Fruit fly (Drosophila melanogaster) whole organism, embryonic: ENCODE results near the gene Dhdds.

ENCODE experiments used
- B-H2 ChIP-seq: fragments of 200-800 bp; sonication (Bioruptor generic); optimal IDR thresholded peaks from 2 replicates; lab custom pipeline; 2018; ENCODE audit warnings: missing biosample characterization, mild to moderate bottlenecking, missing genetic modification characterization
- CG10209 ChIP-seq: fragments of 200-800 bp; sonication (Bioruptor generic); optimal IDR thresholded peaks from 3 replicates; lab custom pipeline; 2017; ENCODE audit warnings: missing biosample characterization, mild to moderate bottlenecking, missing genetic modification characterization, missing genetic modification reagents
- CG11560 ChIP-seq: fragments of 200-800 bp; sonication (Bioruptor generic); IDR thresholded peaks from 3 replicates; pipeline ENCODE4 v1.3.6; 2022; ENCODE audit warnings: missing biosample characterization, missing genetic modification characterization
- CG13424 ChIP-seq: fragments of 200-800 bp; sonication (Bioruptor generic); optimal IDR thresholded peaks from 2 replicates; lab custom pipeline; 2019; ENCODE audit warnings: missing biosample characterization, mild to moderate bottlenecking, missing genetic modification characterization, moderate library complexity
- CG15601 ChIP-seq: fragments of 200-800 bp; sonication (Bioruptor generic); optimal IDR thresholded peaks from 3 replicates; lab custom pipeline; 2019; ENCODE audit warnings: missing biosample characterization, mild to moderate bottlenecking, missing genetic modification characterization, moderate library complexity
- CG17385 ChIP-seq: fragments of 200-800 bp; sonication (Bioruptor generic); optimal IDR thresholded peaks from 3 replicates; lab custom pipeline; 2018; ENCODE audit warnings: missing biosample characterization, mild to moderate bottlenecking, missing genetic modification characterization
- CG18764 ChIP-seq: fragments of 200-800 bp; sonication (Bioruptor generic); optimal IDR thresholded peaks from 3 replicates; lab custom pipeline; 2016; ENCODE audit warnings: missing biosample characterization, missing genetic modification characterization
- CG31365 ChIP-seq: fragments of 200-800 bp; sonication (Bioruptor generic); optimal IDR thresholded peaks from 2 replicates; lab custom pipeline; 2018; ENCODE audit warnings: missing biosample characterization, mild to moderate bottlenecking, missing genetic modification characterization
- CG32767 ChIP-seq: fragments of 200-800 bp; sonication (Bioruptor generic); IDR thresholded peaks from 2 replicates; pipeline ENCODE4 v1.3.6; 2022; ENCODE audit warnings: missing biosample characterization, missing genetic modification characterization
- CG3847 ChIP-seq: fragments of 200-800 bp; sonication (Bioruptor generic); IDR thresholded peaks from 2 replicates; pipeline ENCODE4 v1.3.6; 2022; ENCODE audit warnings: missing biosample characterization, missing genetic modification characterization
- CG5180 ChIP-seq: fragments of 200-800 bp; sonication (Bioruptor generic); optimal IDR thresholded peaks from 3 replicates; lab custom pipeline; 2017; ENCODE audit warnings: missing biosample characterization, missing genetic modification characterization, mild to moderate bottlenecking, moderate library complexity, missing genetic modification reagents
- CG6765 ChIP-seq: fragments of 200-800 bp; sonication (Bioruptor generic); optimal IDR thresholded peaks from 3 replicates; lab custom pipeline; 2017; ENCODE audit warnings: missing biosample characterization, mild to moderate bottlenecking, missing genetic modification characterization
- CG7372 ChIP-seq: fragments of 200-800 bp; sonication (Bioruptor generic); IDR thresholded peaks from 2 replicates; pipeline ENCODE4 v1.3.6; 2022; ENCODE audit warnings: missing biosample characterization, missing genetic modification characterization
- CG7556 ChIP-seq: fragments of 200-800 bp; sonication (Bioruptor generic); optimal IDR thresholded peaks from 2 replicates; lab custom pipeline; 2017; ENCODE audit warnings: missing biosample characterization, mild to moderate bottlenecking, missing genetic modification characterization
- CG7745 ChIP-seq: fragments of 200-800 bp; sonication (Bioruptor generic); optimal IDR thresholded peaks from 2 replicates; lab custom pipeline; 2018; ENCODE audit warnings: missing biosample characterization, mild to moderate bottlenecking, missing genetic modification characterization, moderate library complexity
- CG8924 ChIP-seq: fragments of 200-800 bp; optimal IDR thresholded peaks from 3 replicates; lab custom pipeline; 2019; ENCODE audit warnings: missing biosample characterization, mild to moderate bottlenecking, missing genetic modification characterization, moderate library complexity
- Elba2 ChIP-seq: fragments of 200-800 bp; sonication (Bioruptor generic); optimal IDR thresholded peaks from 3 replicates; lab custom pipeline; 2016; ENCODE audit warnings: missing biosample characterization, missing genetic modification characterization
- Fer2 ChIP-seq: fragments of 200-800 bp; sonication (Bioruptor generic); optimal IDR thresholded peaks from 2 replicates; lab custom pipeline; 2018; ENCODE audit warnings: missing biosample characterization, mild to moderate bottlenecking, missing genetic modification characterization, moderate library complexity
- Hr78 ChIP-seq, 2 experiments: fragments of 200-800 bp in 1 of 2; fragments of >200 bp in 1 of 2; sonication (Bioruptor generic) in 1 of 2; optimal IDR thresholded peaks; 2 replicates each; lab custom pipeline; 2017 to 2019; ENCODE audit warnings: missing biosample characterization in 2 of 2, missing genetic modification characterization in 2 of 2, mild to moderate bottlenecking in 1 of 2, moderate library complexity in 1 of 2
- Jarid2 ChIP-seq: fragments of 200-800 bp; sonication (Bioruptor generic); optimal IDR thresholded peaks from 3 replicates; lab custom pipeline; 2017; ENCODE audit warnings: mild to moderate bottlenecking, missing biosample characterization, missing genetic modification reagents, missing genetic modification characterization
- Sox100B ChIP-seq: fragments of 200-800 bp; sonication (Bioruptor generic); optimal IDR thresholded peaks from 3 replicates; lab custom pipeline; 2018; ENCODE audit warnings: missing biosample characterization, mild to moderate bottlenecking, missing genetic modification characterization
- Trl ChIP-seq, 3 experiments: fragments of >200 bp in 2 of 3; fragments of 200-800 bp in 1 of 3; sonication (Bioruptor generic) in 1 of 3; optimal IDR thresholded peaks; 2 replicates in 1 of 3; 3 replicates in 2 of 3; lab custom pipeline; 2016 to 2017; ENCODE audit warnings: missing biosample characterization in 1 of 3, missing genetic modification characterization in 1 of 3
- amos ChIP-seq: fragments of 200-800 bp; sonication (Bioruptor generic); IDR thresholded peaks from 2 replicates; pipeline ENCODE4 v1.3.6; 2022; ENCODE audit warnings: missing biosample characterization, missing genetic modification characterization; ENCODE audit not compliant: partially characterized antibody
- bowl ChIP-seq: fragments of 200-800 bp; sonication (Bioruptor generic); IDR thresholded peaks from 2 replicates; pipeline ENCODE4 v1.3.6; 2022; ENCODE audit warnings: missing biosample characterization, missing genetic modification characterization
- chn ChIP-seq: fragments of 200-800 bp; sonication (Bioruptor generic); optimal IDR thresholded peaks from 2 replicates; lab custom pipeline; 2016; ENCODE audit warnings: missing biosample characterization, missing genetic modification characterization
- crol ChIP-seq: fragments of 200-800 bp; sonication (Bioruptor generic); IDR thresholded peaks from 2 replicates; pipeline ENCODE4 v1.3.6; 2022; ENCODE audit warnings: missing biosample characterization, missing genetic modification characterization
- dysf ChIP-seq: fragments of 200-800 bp; sonication (Bioruptor generic); IDR thresholded peaks from 3 replicates; pipeline ENCODE4 v1.3.6; 2022; ENCODE audit warnings: missing biosample characterization, missing genetic modification characterization
- gcm2 ChIP-seq: fragments of 200-800 bp; sonication (Bioruptor generic); optimal IDR thresholded peaks from 2 replicates; lab custom pipeline; 2016; ENCODE audit warnings: missing biosample characterization, missing genetic modification characterization
- klu ChIP-seq: fragments of 200-800 bp; sonication (Bioruptor generic); IDR thresholded peaks from 2 replicates; pipeline ENCODE4 v1.3.6; 2022; ENCODE audit warnings: missing biosample characterization, missing genetic modification characterization
- pan ChIP-seq, 4 experiments: fragments of >200 bp in 3 of 4; fragments of 200-800 bp in 1 of 4; sonication (Bioruptor generic) in 1 of 4; optimal IDR thresholded peaks in 3 of 4; IDR thresholded peaks in 1 of 4; 2 replicates each; pipeline versions ENCODE4 v1.3.6 to Lab custom; 2017 to 2022; ENCODE audit warnings: missing biosample characterization in 2 of 4, missing genetic modification characterization in 2 of 4, mixed read lengths in 1 of 4
- pros ChIP-seq: fragments of 200-800 bp; sonication (Bioruptor generic); optimal IDR thresholded peaks from 3 replicates; lab custom pipeline; 2019; ENCODE audit warnings: missing biosample characterization, mild to moderate bottlenecking, missing genetic modification characterization, moderate library complexity
- row ChIP-seq: fragments of 200-800 bp; sonication (Bioruptor generic); IDR thresholded peaks from 3 replicates; pipeline ENCODE4 v1.3.6; 2022; ENCODE audit warnings: missing biosample characterization, missing genetic modification characterization
- sc ChIP-seq, 3 experiments: fragments of >200 bp in 2 of 3; fragments of 200-800 bp in 1 of 3; sonication (Bioruptor generic) in 1 of 3; optimal IDR thresholded peaks; 2 replicates in 2 of 3; 3 replicates in 1 of 3; lab custom pipeline; 2017; ENCODE audit warnings: mild to moderate bottlenecking in 1 of 3, missing biosample characterization in 1 of 3, missing genetic modification characterization in 1 of 3, missing genetic modification reagents in 1 of 3
- sens-2 ChIP-seq: fragments of 200-800 bp; sonication (Bioruptor generic); IDR thresholded peaks from 2 replicates; pipeline ENCODE4 v1.3.6; 2022; ENCODE audit warnings: missing biosample characterization, missing genetic modification characterization
- ssp ChIP-seq: fragments of 200-800 bp; sonication (Bioruptor generic); IDR thresholded peaks from 2 replicates; pipeline ENCODE4 v1.3.6; 2022; ENCODE audit warnings: missing biosample characterization, missing genetic modification characterization

The Dhdds gene

dm6 chrX:7944151-7944713 lies 11.1 kb upstream of the Dhdds start:
- TF ChIP-seq CG11560 (tag; lab: Robert Waterston, UW), result no peak
- peak; percentile 5 for TF ChIP-seq Jarid2 (GFP tag; lab: Kevin White, UChicago)
- TF ChIP-seq Elba2 (GFP tag; lab: Kevin White, UChicago), result peak; percentile 62
- peak; percentile 16 for TF ChIP-seq B-H2 (GFP tag; lab: Kevin White, UChicago)
- TF ChIP-seq sens-2, result 0 out of 2 replicates have a peak, but pooled peaks have one; percentile 15
- TF ChIP-seq CG7745 (tag; lab: Kevin White, UChicago), result no peak
- TF ChIP-seq CG31365 (tag; lab: Kevin White, UChicago), result peak; percentile 57
- TF ChIP-seq CG17385, result peak; percentile 85
- TF ChIP-seq, all 482 proteins: peak for 6

DNA sequence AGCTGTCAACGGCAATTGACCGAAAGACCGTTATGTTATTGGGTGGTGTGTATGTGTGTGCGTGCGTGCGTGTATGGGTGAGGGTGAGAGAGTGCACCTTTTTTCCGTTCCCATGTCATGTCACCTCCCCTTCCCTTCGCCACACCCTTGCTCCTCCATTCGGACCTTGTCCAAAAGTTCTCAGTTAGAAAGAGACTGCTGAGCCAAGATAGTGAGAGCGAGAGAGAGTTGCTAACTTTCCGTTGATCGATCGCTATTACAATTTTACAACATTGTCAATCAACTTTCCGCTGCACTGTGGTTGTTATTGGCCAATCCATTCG lies 5.3 kb upstream of the Dhdds start:
- peak in 1 of 2 experiments; percentile 66 for TF ChIP-seq Hr78 (GFP tag; optimal IDR thresholded peaks at IDR 0.05; lab: Kevin White, UChicago)
- no peak for TF ChIP-seq sc (optimal IDR thresholded peaks at IDR 0.05; lab: Kevin White, UChicago)
- peak; percentile 3 for TF ChIP-seq sc (GFP tag; optimal IDR thresholded peaks at IDR 0.05; lab: Kevin White, UChicago)
- peak; percentile 16 for TF ChIP-seq Trl (optimal IDR thresholded peaks at IDR 0.05; lab: Kevin White, UChicago)
- no peak for TF ChIP-seq Trl (GFP tag; optimal IDR thresholded peaks at IDR 0.05; lab: Kevin White, UChicago)
- TF ChIP-seq pros (GFP tag; lab: Kevin White, UChicago), result peak; percentile 25
- 0 out of 2 replicates have a peak, but pooled peaks have one; percentile 3 for TF ChIP-seq bowl
- no peak for TF ChIP-seq pan (optimal IDR thresholded peaks at IDR 0.05; lab: Kevin White, UChicago)
- TF ChIP-seq pan (GFP tag; optimal IDR thresholded peaks at IDR 0.05 in 1 of 2, IDR thresholded peaks at IDR 0.05 in 1 of 2), result no peak
- peak; percentile 1 for TF ChIP-seq chn (GFP tag; lab: Kevin White, UChicago)
- peak; percentile 27 for TF ChIP-seq CG5180 (GFP tag; lab: Kevin White, UChicago)
- peak; percentile 63 for TF ChIP-seq CG15601 (tag; lab: Kevin White, UChicago)
- TF ChIP-seq row (GFP tag; lab: Robert Waterston, UW), result 0 out of 3 replicates have a peak, but pooled peaks have one; percentile 37
- TF ChIP-seq CG7556 (GFP tag; lab: Kevin White, UChicago), result peak; percentile 72
- no peak for TF ChIP-seq CG7372 (GFP tag; lab: Robert Waterston, UW)
- TF ChIP-seq dysf, result 0 out of 3 replicates have a peak, but pooled peaks have one; percentile 0
- TF ChIP-seq CG3847 (GFP tag; lab: Robert Waterston, UW), result no peak
- TF ChIP-seq CG18764 (GFP tag; lab: Kevin White, UChicago), result no peak
- no peak for TF ChIP-seq Fer2 (tag; lab: Kevin White, UChicago)
- peak; percentile 4; the same call in 1 of the 2 replicates for TF ChIP-seq CG32767
- TF ChIP-seq crol, result peak; percentile 87
- no peak for TF ChIP-seq CG6765 (GFP tag; lab: Kevin White, UChicago)
- TF ChIP-seq gcm2 (GFP tag; lab: Kevin White, UChicago), result no peak
- peak; percentile 14 for TF ChIP-seq CG8924 (tag; lab: Kevin White, UChicago)
- TF ChIP-seq amos, result no peak
- TF ChIP-seq ssp (GFP tag; lab: Robert Waterston, UW), result 0 out of 2 replicates have a peak, but pooled peaks have one; percentile 1
- 0 out of 2 replicates have a peak, but pooled peaks have one; percentile 3 for TF ChIP-seq klu (GFP tag; lab: Robert Waterston, UW)
- peak; percentile 4 for TF ChIP-seq CG10209 (GFP tag; lab: Kevin White, UChicago)
- TF ChIP-seq Sox100B, result peak; percentile 26
- TF ChIP-seq CG13424 (tag; lab: Kevin White, UChicago), result peak; percentile 54
- TF ChIP-seq, all 482 proteins: peak for 19
